Worm (Caenorhabditis elegans) whole organism, young adult: Measurements from ENCODE around the gene F20C5.5.

Experiments used
- B0019.2 ChIP-seq: fragments of 200-800 bp; sonication (Bioruptor generic); conservative IDR thresholded peaks from 2 replicates; pipeline ENCODE4 v1.3.6; 2022; ENCODE audit warnings: missing genetic modification reagents, missing genetic modification characterization, missing compliant biosample characterization
- B0336.3 ChIP-seq: fragments of 200-800 bp; sonication (Bioruptor generic); IDR thresholded peaks from 2 replicates; pipeline ENCODE4 v1.3.6; 2022; ENCODE audit warnings: missing genetic modification characterization, missing compliant biosample characterization
- F22D6.2 ChIP-seq: sonication (generic microtip); optimal IDR thresholded peaks from 2 replicates; lab custom pipeline; 2016; ENCODE audit warnings: mild to moderate bottlenecking, missing genetic modification characterization, missing compliant biosample characterization
- F33H1.4 ChIP-seq: fragments of 200-800 bp; sonication (Bioruptor generic); IDR thresholded peaks from 2 replicates; pipeline ENCODE4 v1.3.6; 2022; ENCODE audit warnings: missing genetic modification reagents, missing genetic modification characterization, missing compliant biosample characterization
- F37B4.10 ChIP-seq: fragments of 200-800 bp; sonication (Bioruptor generic); IDR thresholded peaks from 2 replicates; pipeline ENCODE4 v1.3.6; 2022; ENCODE audit warnings: missing genetic modification characterization, missing compliant biosample characterization
- F55B11.4 ChIP-seq: sonication (generic microtip); optimal IDR thresholded peaks from 2 replicates; lab custom pipeline; 2016; ENCODE audit warnings: missing compliant biosample characterization, missing genetic modification characterization, borderline replicate concordance; ENCODE audit not compliant: insufficient read depth
- K11D2.4 ChIP-seq: fragments of 200-800 bp; sonication (Bioruptor generic); IDR thresholded peaks from 2 replicates; pipeline ENCODE4 v1.3.6; 2022; ENCODE audit warnings: missing genetic modification reagents, missing genetic modification characterization, missing compliant biosample characterization
- Y53F4B.3 ChIP-seq: fragments of 200-800 bp; sonication (Bioruptor generic); IDR thresholded peaks from 2 replicates; pipeline ENCODE4 v1.3.6; 2022; ENCODE audit warnings: missing genetic modification reagents, missing genetic modification characterization, missing compliant biosample characterization
- Y53G8AR.9 ChIP-seq: fragments of 200-800 bp; sonication (Bioruptor generic); conservative IDR thresholded peaks from 2 replicates; pipeline ENCODE4 v1.3.6; 2022; ENCODE audit warnings: missing genetic modification reagents, missing genetic modification characterization, missing compliant biosample characterization
- Y79H2A.3 ChIP-seq: fragments of 200-800 bp; sonication (Bioruptor generic); conservative IDR thresholded peaks from 2 replicates; pipeline ENCODE4 v1.3.6; 2022; ENCODE audit warnings: missing genetic modification reagents, missing genetic modification characterization, missing compliant biosample characterization
- aptf-2 ChIP-seq: fragments of 200-800 bp; sonication (Bioruptor generic); conservative IDR thresholded peaks from 2 replicates; pipeline ENCODE4 v1.3.6; 2022; ENCODE audit warnings: missing genetic modification reagents, missing genetic modification characterization, missing compliant biosample characterization
- cebp-1 ChIP-seq, 2 experiments: fragments of 200-800 bp in 1 of 2; sonication (Bioruptor generic) in 1 of 2; sonication (generic microtip) in 1 of 2; IDR thresholded peaks in 1 of 2; optimal IDR thresholded peaks in 1 of 2; 2 replicates each; pipeline versions ENCODE4 v1.3.6 to Lab custom; 2017 to 2022; ENCODE audit warnings: missing compliant biosample characterization in 2 of 2, missing genetic modification characterization in 2 of 2, mild to moderate bottlenecking in 1 of 2, missing genetic modification reagents in 1 of 2, moderate library complexity in 1 of 2
- ceh-79 ChIP-seq: sonication (generic microtip); optimal IDR thresholded peaks from 2 replicates; lab custom pipeline; 2017; ENCODE audit warnings: mild to moderate bottlenecking, missing genetic modification characterization, missing compliant biosample characterization
- chd-7 ChIP-seq: sonication (generic microtip); optimal IDR thresholded peaks from 2 replicates; lab custom pipeline; 2016; ENCODE audit warnings: mild to moderate bottlenecking, missing genetic modification characterization, moderate library complexity, missing compliant biosample characterization
- dpff-1 ChIP-seq: sonication (generic microtip); optimal IDR thresholded peaks from 2 replicates; lab custom pipeline; 2017; ENCODE audit warnings: mild to moderate bottlenecking, missing genetic modification characterization, missing compliant biosample characterization
- efl-1 ChIP-seq: fragments of 150-350 bp; optimal IDR thresholded peaks from 2 replicates; lab custom pipeline; 2014; ENCODE audit warnings: missing biosample characterization, missing genetic modification reagents, missing genetic modification characterization
- egl-18 ChIP-seq: fragments of 200-800 bp; sonication (Bioruptor generic); IDR thresholded peaks from 2 replicates; pipeline ENCODE4 v1.3.6; 2022; ENCODE audit warnings: missing genetic modification reagents, missing genetic modification characterization, missing compliant biosample characterization
- ets-4 ChIP-seq: fragments of 200-800 bp; sonication (Bioruptor generic); optimal IDR thresholded peaks from 2 replicates; lab custom pipeline; 2018; ENCODE audit warnings: mild to moderate bottlenecking, missing genetic modification characterization, missing compliant biosample characterization
- fkh-3 ChIP-seq: sonication (generic microtip); optimal IDR thresholded peaks from 2 replicates; lab custom pipeline; 2016; ENCODE audit warnings: mild to moderate bottlenecking, missing genetic modification characterization, missing compliant biosample characterization
- let-607 ChIP-seq, 2 experiments: fragments of 200-800 bp in 1 of 2; sonication (Bioruptor generic) in 1 of 2; sonication (generic microtip) in 1 of 2; optimal IDR thresholded peaks; 2 replicates each; lab custom pipeline; 2016 to 2018; ENCODE audit warnings: mild to moderate bottlenecking in 2 of 2, missing compliant biosample characterization in 2 of 2, missing genetic modification characterization in 2 of 2, moderate library complexity in 2 of 2, missing genotype in 1 of 2
- lin-35 ChIP-seq, 3 experiments: fragments of 150-350 bp in 2 of 3; sonication (generic microtip) in 1 of 3; optimal IDR thresholded peaks; 2 replicates each; lab custom pipeline; 2014 to 2018; ENCODE audit warnings: missing biosample characterization in 3 of 3, missing genetic modification characterization in 3 of 3, missing genetic modification reagents in 3 of 3
- lin-40 ChIP-seq: sonication (generic microtip); optimal IDR thresholded peaks from 2 replicates; lab custom pipeline; 2016; ENCODE audit warnings: missing genetic modification characterization, mild to moderate bottlenecking, missing compliant biosample characterization, missing genotype, missing genetic modification reagents
- lin-54 ChIP-seq: fragments of 200-800 bp; sonication (Bioruptor generic); optimal IDR thresholded peaks from 2 replicates; lab custom pipeline; 2018; ENCODE audit warnings: mild to moderate bottlenecking, missing genetic modification characterization, missing compliant biosample characterization
- madf-10 ChIP-seq: sonication (generic microtip); optimal IDR thresholded peaks from 2 replicates; lab custom pipeline; 2016; ENCODE audit warnings: mild to moderate bottlenecking, missing genetic modification characterization, missing compliant biosample characterization
- mel-28 ChIP-seq: sonication (generic microtip); optimal IDR thresholded peaks from 2 replicates; lab custom pipeline; 2016; ENCODE audit warnings: borderline replicate concordance, mild to moderate bottlenecking, missing genetic modification characterization, missing compliant biosample characterization
- mxl-1 ChIP-seq: sonication (generic microtip); optimal IDR thresholded peaks from 2 replicates; lab custom pipeline; 2016; ENCODE audit warnings: missing genetic modification characterization, missing compliant biosample characterization
- nfyb-1 ChIP-seq: fragments of 200-800 bp; sonication (Bioruptor generic); IDR thresholded peaks from 2 replicates; pipeline ENCODE4 v1.3.6; 2022; ENCODE audit warnings: missing genetic modification reagents, missing genetic modification characterization, missing compliant biosample characterization
- nhr-120 ChIP-seq: fragments of 200-800 bp; sonication (Bioruptor generic); IDR thresholded peaks from 2 replicates; pipeline ENCODE4 v1.3.6; 2022; ENCODE audit warnings: missing genetic modification characterization, missing compliant biosample characterization
- rcor-1 ChIP-seq: fragments of 200-800 bp; sonication (Bioruptor generic); IDR thresholded peaks from 2 replicates; pipeline ENCODE4 v1.3.6; 2022; ENCODE audit warnings: missing genetic modification reagents, missing genetic modification characterization, missing compliant biosample characterization
- rec-8 ChIP-seq, 2 experiments: sonication (generic microtip); optimal IDR thresholded peaks; 2 replicates each; lab custom pipeline; 2016; ENCODE audit warnings: mild to moderate bottlenecking in 2 of 2, missing genetic modification characterization in 2 of 2, missing genetic modification reagents in 2 of 2, missing genotype in 2 of 2, missing biosample characterization in 1 of 2, missing compliant biosample characterization in 1 of 2, moderate library complexity in 1 of 2
- rpc-1 ChIP-seq, 2 experiments: fragments of 150-350 bp in 1 of 2; sonication (generic microtip) in 1 of 2; optimal IDR thresholded peaks; 2 replicates each; lab custom pipeline; 2014 to 2018; ENCODE audit warnings: missing biosample characterization in 1 of 2, missing genetic modification characterization in 1 of 2, missing genetic modification reagents in 1 of 2, missing genotype in 1 of 2
- sdz-38 ChIP-seq: sonication (generic microtip); optimal IDR thresholded peaks from 2 replicates; lab custom pipeline; 2016; ENCODE audit warnings: missing genotype, missing genetic modification characterization, missing compliant biosample characterization
- sea-2 ChIP-seq: fragments of 200-800 bp; sonication (Bioruptor generic); IDR thresholded peaks from 2 replicates; pipeline ENCODE4 v1.3.6; 2022; ENCODE audit warnings: missing genetic modification characterization, missing compliant biosample characterization
- snpc-1.1 ChIP-seq: sonication (generic microtip); optimal IDR thresholded peaks from 2 replicates; lab custom pipeline; 2017; ENCODE audit warnings: missing genetic modification characterization, mild to moderate bottlenecking, missing compliant biosample characterization, antibody characterized with exemption, moderate library complexity, missing genotype, missing genetic modification reagents; ENCODE audit not compliant: insufficient read depth
- snpc-3.4 ChIP-seq: sonication (generic microtip); optimal IDR thresholded peaks from 2 replicates; lab custom pipeline; 2017; ENCODE audit warnings: missing genetic modification characterization, mild to moderate bottlenecking, missing compliant biosample characterization, antibody characterized with exemption, moderate library complexity, missing genotype, missing genetic modification reagents
- snpc-4 ChIP-seq, 5 experiments: fragments of 150-350 bp in 1 of 5; sonication (generic microtip) in 4 of 5; optimal IDR thresholded peaks; 2 replicates each; lab custom pipeline; 2014 to 2018; ENCODE audit warnings: missing genetic modification characterization in 5 of 5, missing biosample characterization in 3 of 5, antibody characterized with exemption in 2 of 5, mild to moderate bottlenecking in 2 of 5, missing compliant biosample characterization in 2 of 5, missing genotype in 2 of 5, moderate library complexity in 2 of 5, missing genetic modification reagents in 1 of 5
- tbx-9 ChIP-seq: sonication (generic microtip); optimal IDR thresholded peaks from 2 replicates; lab custom pipeline; 2016; ENCODE audit warnings: borderline replicate concordance, missing genetic modification characterization, inconsistent platforms, missing compliant biosample characterization
- unc-62 ChIP-seq: fragments of 150-350 bp; optimal IDR thresholded peaks from 2 replicates; lab custom pipeline; 2014; ENCODE audit warnings: missing biosample characterization, missing genetic modification reagents, missing genetic modification characterization
- xnd-1 ChIP-seq: sonication (generic microtip); optimal IDR thresholded peaks from 2 replicates; lab custom pipeline; 2016; ENCODE audit warnings: missing genotype, missing genetic modification reagents, missing genetic modification characterization, missing compliant biosample characterization
- ztf-22 ChIP-seq: fragments of 200-800 bp; sonication (Bioruptor generic); optimal IDR thresholded peaks from 2 replicates; lab custom pipeline; 2018; ENCODE audit warnings: mild to moderate bottlenecking, missing genetic modification characterization, moderate library complexity, missing compliant biosample characterization
- ztf-25 ChIP-seq: fragments of 200-800 bp; sonication (Bioruptor generic); IDR thresholded peaks from 2 replicates; pipeline ENCODE4 v1.3.6; 2022; ENCODE audit warnings: missing genetic modification reagents, missing genetic modification characterization, missing compliant biosample characterization
- ztf-26 ChIP-seq: sonication (generic microtip); optimal IDR thresholded peaks from 2 replicates; lab custom pipeline; 2017; ENCODE audit warnings: missing genetic modification characterization, missing compliant biosample characterization
- ztf-28 ChIP-seq: fragments of 200-800 bp; sonication (Bioruptor generic); IDR thresholded peaks from 2 replicates; pipeline ENCODE4 v1.3.6; 2022; ENCODE audit warnings: missing genetic modification reagents, missing genetic modification characterization, missing compliant biosample characterization
- ztf-3 ChIP-seq: fragments of 200-800 bp; sonication (Bioruptor generic); optimal IDR thresholded peaks from 2 replicates; lab custom pipeline; 2018; ENCODE audit warnings: mild to moderate bottlenecking, missing genetic modification characterization, missing compliant biosample characterization

Gene F20C5.5

DNA sequence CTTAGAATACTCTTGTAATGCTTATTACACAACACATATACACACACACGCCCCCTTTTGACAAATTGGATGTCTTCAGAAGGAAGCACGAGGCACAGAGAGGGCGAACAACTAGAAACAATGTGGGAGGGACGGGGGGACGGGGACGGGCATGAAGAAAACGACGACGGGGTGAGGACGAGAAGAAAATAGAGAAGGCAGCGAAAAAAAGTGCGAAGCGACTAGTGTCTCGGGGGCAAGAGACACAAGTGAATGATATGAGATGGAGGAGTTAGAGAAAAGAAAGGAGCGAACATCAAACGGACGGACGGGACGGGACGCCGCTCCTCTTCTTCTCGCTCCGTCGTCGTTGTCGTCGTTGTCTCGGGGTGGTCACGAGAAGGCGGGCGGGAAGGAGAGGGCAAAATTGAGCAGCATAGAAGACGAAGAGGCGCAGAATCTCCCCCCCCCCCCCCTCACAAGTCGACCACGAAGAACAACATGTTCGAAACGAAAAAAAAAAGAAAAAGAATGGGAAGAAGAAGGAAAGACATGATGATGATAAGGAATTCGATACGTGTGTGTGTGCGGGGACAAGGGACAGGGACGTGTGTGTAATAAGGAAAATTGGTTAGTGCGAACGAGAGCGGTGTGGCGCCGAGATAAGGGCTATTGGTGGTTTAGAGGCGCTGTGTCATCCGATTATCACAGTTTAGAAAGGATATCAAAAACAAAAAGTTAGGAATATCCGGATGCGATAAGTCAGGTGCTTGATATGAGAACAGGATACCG, 25.6 kb upstream of the F20C5.5 start (continued):
- no peak for TF ChIP-seq mxl-1 (tag; lab: Kevin White, UChicago)
- no peak for TF ChIP-seq ceh-79 (tag; lab: Kevin White, UChicago)
- no peak for TF ChIP-seq sea-2
- peak; percentile 92 for TF ChIP-seq ztf-22 (GFP tag; lab: Kevin White, UChicago)
- peak; percentile 18 for TF ChIP-seq snpc-3.4 (tag; lab: Kevin White, UChicago)
- no peak for TF ChIP-seq tbx-9
- TF ChIP-seq mel-28 (tag; lab: Kevin White, UChicago) = no peak
- TF ChIP-seq Y53F4B.3 (GFP tag; lab: Robert Waterston, UW) = no peak
- TF ChIP-seq ets-4 (GFP tag; lab: Kevin White, UChicago) = peak; percentile 92
- TF ChIP-seq aptf-2 = no peak
- TF ChIP-seq let-607 (tag; optimal IDR thresholded peaks at IDR 0.05; lab: Kevin White, UChicago) = peak; percentile 70 to 80
- TF ChIP-seq rcor-1 (GFP tag; lab: Robert Waterston, UW) = peak; percentile 22; the same call in 1 of the 2 replicates
- TF ChIP-seq F22D6.2 (tag; lab: Kevin White, UChicago) = peak; percentile 58
- TF ChIP-seq rec-8 (tag; optimal IDR thresholded peaks at IDR 0.05; lab: Kevin White, UChicago) = no peak
- TF ChIP-seq nfyb-1 (GFP tag; lab: Robert Waterston, UW) = 0 out of 2 replicates have a peak, but pooled peaks have one; percentile 71
- TF ChIP-seq fkh-3 (tag; lab: Kevin White, UChicago) = no peak
- TF ChIP-seq madf-10 = peak; percentile 89
- TF ChIP-seq unc-62 (GFP tag; lab: Kevin White, UChicago) = no peak
- peak; percentile 94 for TF ChIP-seq chd-7 (tag; lab: Kevin White, UChicago)
- TF ChIP-seq snpc-1.1 (tag; lab: Kevin White, UChicago) = no peak
- TF ChIP-seq rpc-1 (optimal IDR thresholded peaks at IDR 0.05; lab: Kevin White, UChicago) = no peak
- no peak for TF ChIP-seq rpc-1 (tag; optimal IDR thresholded peaks at IDR 0.05; lab: Kevin White, UChicago)
- 0 out of 2 replicates have a peak, but pooled peaks have one; percentile 67 for TF ChIP-seq F37B4.10 (GFP tag; lab: Robert Waterston, UW)
- peak; percentile 49; the same call in 1 of the 2 replicates for TF ChIP-seq cebp-1 (GFP tag; IDR thresholded peaks at IDR 0.05; lab: Robert Waterston, UW)
- peak; percentile 94 for TF ChIP-seq cebp-1 (tag; optimal IDR thresholded peaks at IDR 0.05; lab: Kevin White, UChicago)
- TF ChIP-seq nhr-120 = no peak
- no peak for TF ChIP-seq B0019.2 (GFP tag; lab: Robert Waterston, UW)
- TF ChIP-seq sdz-38 = no peak
- TF ChIP-seq ztf-3 = peak; percentile 19
- peak; percentile 93 for TF ChIP-seq ztf-26 (tag; lab: Kevin White, UChicago)
- TF ChIP-seq xnd-1 (tag; lab: Kevin White, UChicago) = no peak
- no peak for TF ChIP-seq ztf-25 (GFP tag; lab: Robert Waterston, UW)
- TF ChIP-seq Y53G8AR.9 (GFP tag; lab: Robert Waterston, UW) = no peak
- peak; percentile 57 for TF ChIP-seq lin-54 (GFP tag; lab: Kevin White, UChicago)
- no peak; the same call in none of the 2 replicates for TF ChIP-seq B0336.3
- TF ChIP-seq lin-35 (GFP tag; optimal IDR thresholded peaks at IDR 0.05; lab: Kevin White, UChicago) = peak in 1 of 3 experiments; percentile 56
- TF ChIP-seq lin-40 (tag; lab: Kevin White, UChicago) = peak; percentile 83
- TF ChIP-seq egl-18 (GFP tag; lab: Robert Waterston, UW) = 0 out of 2 replicates have a peak, but pooled peaks have one; percentile 4
- no peak; the same call in 1 of the 2 replicates for TF ChIP-seq K11D2.4 (GFP tag; lab: Robert Waterston, UW)
- no peak for TF ChIP-seq F55B11.4 (tag; lab: Kevin White, UChicago)
- TF ChIP-seq snpc-4 (GFP tag; optimal IDR thresholded peaks at IDR 0.05; lab: Kevin White, UChicago) = peak; percentile 36
- TF ChIP-seq snpc-4 (tag; optimal IDR thresholded peaks at IDR 0.05; lab: Kevin White, UChicago) = peak; percentile 1 to 71 (median 68)
- no peak for TF ChIP-seq ztf-28
- no peak for TF ChIP-seq F33H1.4 (GFP tag; lab: Robert Waterston, UW)
- no peak for TF ChIP-seq dpff-1 (tag; lab: Kevin White, UChicago)
- TF ChIP-seq efl-1 (GFP tag; lab: Kevin White, UChicago) = no peak
- no peak for TF ChIP-seq Y79H2A.3 (GFP tag; lab: Robert Waterston, UW)
